Worm (Caenorhabditis elegans) whole organism, young adult: ENCODE data around the gene hpk-1.

Source experiments
- C17E4.6 ChIP-seq: fragments of 200-800 bp; sonication (Bioruptor generic); IDR thresholded peaks from 2 replicates; pipeline ENCODE4 v1.3.6; 2022; ENCODE audit warnings: missing genetic modification reagents, missing genetic modification characterization, missing compliant biosample characterization
- F57A8.1 ChIP-seq: fragments of 200-800 bp; sonication (Bioruptor generic); optimal IDR thresholded peaks from 2 replicates; lab custom pipeline; 2018; ENCODE audit warnings: mild to moderate bottlenecking, missing genetic modification characterization, moderate library complexity, missing compliant biosample characterization
- T26A5.8 ChIP-seq: sonication (generic microtip); optimal IDR thresholded peaks from 2 replicates; lab custom pipeline; 2016; ENCODE audit warnings: missing genetic modification characterization, missing compliant biosample characterization
- Y53G8AR.9 ChIP-seq: fragments of 200-800 bp; sonication (Bioruptor generic); conservative IDR thresholded peaks from 2 replicates; pipeline ENCODE4 v1.3.6; 2022; ENCODE audit warnings: missing genetic modification reagents, missing genetic modification characterization, missing compliant biosample characterization
- Y95B8A.8 ChIP-seq: fragments of 200-800 bp; sonication (Bioruptor generic); IDR thresholded peaks from 2 replicates; pipeline ENCODE4 v1.3.6; 2022; ENCODE audit warnings: missing genetic modification reagents, missing genetic modification characterization, missing compliant biosample characterization
- aptf-2 ChIP-seq: fragments of 200-800 bp; sonication (Bioruptor generic); conservative IDR thresholded peaks from 2 replicates; pipeline ENCODE4 v1.3.6; 2022; ENCODE audit warnings: missing genetic modification reagents, missing genetic modification characterization, missing compliant biosample characterization
- aptf-3 ChIP-seq: fragments of 200-800 bp; sonication (Bioruptor generic); IDR thresholded peaks from 2 replicates; pipeline ENCODE4 v1.3.6; 2022; ENCODE audit warnings: missing genetic modification characterization, missing compliant biosample characterization
- athp-1 ChIP-seq: sonication (generic microtip); optimal IDR thresholded peaks from 2 replicates; lab custom pipeline; 2017; ENCODE audit warnings: mild to moderate bottlenecking, missing genetic modification characterization, missing compliant biosample characterization
- attf-6 ChIP-seq: fragments of 200-800 bp; sonication (Bioruptor generic); IDR thresholded peaks from 2 replicates; pipeline ENCODE4 v1.3.6; 2022; ENCODE audit warnings: missing genetic modification reagents, missing genetic modification characterization, missing compliant biosample characterization
- bed-2 ChIP-seq: fragments of 200-800 bp; sonication (Bioruptor generic); IDR thresholded peaks from 2 replicates; pipeline ENCODE4 v1.3.6; 2022; ENCODE audit warnings: missing genetic modification reagents, missing genetic modification characterization, missing compliant biosample characterization
- cebp-1 ChIP-seq, 2 experiments: fragments of 200-800 bp in 1 of 2; sonication (Bioruptor generic) in 1 of 2; sonication (generic microtip) in 1 of 2; IDR thresholded peaks in 1 of 2; optimal IDR thresholded peaks in 1 of 2; 2 replicates each; pipeline versions ENCODE4 v1.3.6 to Lab custom; 2017 to 2022; ENCODE audit warnings: missing compliant biosample characterization in 2 of 2, missing genetic modification characterization in 2 of 2, mild to moderate bottlenecking in 1 of 2, missing genetic modification reagents in 1 of 2, moderate library complexity in 1 of 2
- ceh-58 ChIP-seq: fragments of 200-800 bp; sonication (Bioruptor generic); IDR thresholded peaks from 2 replicates; pipeline ENCODE4 v1.3.6; 2022; ENCODE audit warnings: missing genetic modification characterization, missing compliant biosample characterization
- ceh-79 ChIP-seq: sonication (generic microtip); optimal IDR thresholded peaks from 2 replicates; lab custom pipeline; 2017; ENCODE audit warnings: mild to moderate bottlenecking, missing genetic modification characterization, missing compliant biosample characterization
- chd-7 ChIP-seq: sonication (generic microtip); optimal IDR thresholded peaks from 2 replicates; lab custom pipeline; 2016; ENCODE audit warnings: mild to moderate bottlenecking, missing genetic modification characterization, moderate library complexity, missing compliant biosample characterization
- efl-1 ChIP-seq: fragments of 150-350 bp; optimal IDR thresholded peaks from 2 replicates; lab custom pipeline; 2014; ENCODE audit warnings: missing biosample characterization, missing genetic modification reagents, missing genetic modification characterization
- egl-18 ChIP-seq: fragments of 200-800 bp; sonication (Bioruptor generic); IDR thresholded peaks from 2 replicates; pipeline ENCODE4 v1.3.6; 2022; ENCODE audit warnings: missing genetic modification reagents, missing genetic modification characterization, missing compliant biosample characterization
- egrh-3 ChIP-seq: fragments of 200-800 bp; sonication (Bioruptor generic); IDR thresholded peaks from 2 replicates; pipeline ENCODE4 v1.3.6; 2022; ENCODE audit warnings: missing genetic modification reagents, missing genetic modification characterization, missing compliant biosample characterization
- fkh-3 ChIP-seq: sonication (generic microtip); optimal IDR thresholded peaks from 2 replicates; lab custom pipeline; 2016; ENCODE audit warnings: mild to moderate bottlenecking, missing genetic modification characterization, missing compliant biosample characterization
- hlh-12 ChIP-seq: sonication (generic microtip); optimal IDR thresholded peaks from 2 replicates; lab custom pipeline; 2016; ENCODE audit warnings: missing genetic modification characterization, missing compliant biosample characterization
- lag-1 ChIP-seq: fragments of 200-800 bp; sonication (Bioruptor generic); IDR thresholded peaks from 2 replicates; pipeline ENCODE4 v1.3.6; 2022; ENCODE audit warnings: missing genetic modification reagents, missing genetic modification characterization, missing compliant biosample characterization
- let-526 ChIP-seq: fragments of 200-800 bp; sonication (Bioruptor generic); IDR thresholded peaks from 2 replicates; pipeline ENCODE4 v1.3.6; 2022; ENCODE audit warnings: missing genetic modification reagents, missing genetic modification characterization, missing compliant biosample characterization
- lin-26 ChIP-seq: fragments of 200-800 bp; sonication (Bioruptor generic); IDR thresholded peaks from 2 replicates; pipeline ENCODE4 v1.3.6; 2022; ENCODE audit warnings: missing genetic modification reagents, missing genetic modification characterization, missing compliant biosample characterization
- lin-40 ChIP-seq: sonication (generic microtip); optimal IDR thresholded peaks from 2 replicates; lab custom pipeline; 2016; ENCODE audit warnings: missing genetic modification characterization, mild to moderate bottlenecking, missing compliant biosample characterization, missing genotype, missing genetic modification reagents
- madf-3 ChIP-seq: fragments of 200-800 bp; sonication (Bioruptor generic); IDR thresholded peaks from 2 replicates; pipeline ENCODE4 v1.3.6; 2022; ENCODE audit warnings: missing genetic modification reagents, missing genetic modification characterization, missing compliant biosample characterization
- nfyb-1 ChIP-seq: fragments of 200-800 bp; sonication (Bioruptor generic); IDR thresholded peaks from 2 replicates; pipeline ENCODE4 v1.3.6; 2022; ENCODE audit warnings: missing genetic modification reagents, missing genetic modification characterization, missing compliant biosample characterization
- nhr-120 ChIP-seq: fragments of 200-800 bp; sonication (Bioruptor generic); IDR thresholded peaks from 2 replicates; pipeline ENCODE4 v1.3.6; 2022; ENCODE audit warnings: missing genetic modification characterization, missing compliant biosample characterization
- nhr-27 ChIP-seq: fragments of 200-800 bp; sonication (Bioruptor generic); optimal IDR thresholded peaks from 2 replicates; lab custom pipeline; 2018; ENCODE audit warnings: mild to moderate bottlenecking, missing genetic modification characterization, moderate library complexity, missing compliant biosample characterization
- nhr-80 ChIP-seq: sonication (generic microtip); optimal IDR thresholded peaks from 2 replicates; lab custom pipeline; 2016; ENCODE audit warnings: missing genetic modification characterization, missing compliant biosample characterization
- nhr-90 ChIP-seq: sonication (generic microtip); optimal IDR thresholded peaks from 2 replicates; lab custom pipeline; 2016; ENCODE audit warnings: missing genotype, mild to moderate bottlenecking, missing genetic modification characterization, missing compliant biosample characterization
- pbrm-1 ChIP-seq: fragments of 200-800 bp; sonication (Bioruptor generic); IDR thresholded peaks from 2 replicates; pipeline ENCODE4 v1.3.6; 2022; ENCODE audit warnings: missing genetic modification reagents, missing genetic modification characterization, missing compliant biosample characterization
- snpc-1.1 ChIP-seq: sonication (generic microtip); optimal IDR thresholded peaks from 2 replicates; lab custom pipeline; 2017; ENCODE audit warnings: missing genetic modification characterization, mild to moderate bottlenecking, missing compliant biosample characterization, antibody characterized with exemption, moderate library complexity, missing genotype, missing genetic modification reagents; ENCODE audit not compliant: insufficient read depth
- snpc-1.3 ChIP-seq: sonication (generic microtip); optimal IDR thresholded peaks from 2 replicates; lab custom pipeline; 2017; ENCODE audit warnings: missing genetic modification characterization, mild to moderate bottlenecking, missing compliant biosample characterization, antibody characterized with exemption, moderate library complexity, missing genotype, missing genetic modification reagents; ENCODE audit not compliant: insufficient read depth
- snpc-4 ChIP-seq, 5 experiments: fragments of 150-350 bp in 1 of 5; sonication (generic microtip) in 4 of 5; optimal IDR thresholded peaks; 2 replicates each; lab custom pipeline; 2014 to 2018; ENCODE audit warnings: missing genetic modification characterization in 5 of 5, missing biosample characterization in 3 of 5, antibody characterized with exemption in 2 of 5, mild to moderate bottlenecking in 2 of 5, missing compliant biosample characterization in 2 of 5, missing genotype in 2 of 5, moderate library complexity in 2 of 5, missing genetic modification reagents in 1 of 5
- sptf-2 ChIP-seq: fragments of 200-800 bp; sonication (Bioruptor generic); optimal IDR thresholded peaks from 2 replicates; lab custom pipeline; 2018; ENCODE audit warnings: mild to moderate bottlenecking, missing genetic modification characterization, missing compliant biosample characterization
- tbp1 ChIP-seq: fragments of 200-800 bp; sonication (Bioruptor generic); optimal IDR thresholded peaks from 2 replicates; lab custom pipeline; 2018; ENCODE audit warnings: mild to moderate bottlenecking, missing genetic modification characterization, missing compliant biosample characterization
- unc-130 ChIP-seq: sonication (generic microtip); optimal IDR thresholded peaks from 2 replicates; lab custom pipeline; 2016; ENCODE audit warnings: missing genetic modification reagents, missing genetic modification characterization, missing compliant biosample characterization
- xnd-1 ChIP-seq: sonication (generic microtip); optimal IDR thresholded peaks from 2 replicates; lab custom pipeline; 2016; ENCODE audit warnings: missing genotype, missing genetic modification reagents, missing genetic modification characterization, missing compliant biosample characterization
- ztf-6 ChIP-seq: fragments of 200-800 bp; sonication (Bioruptor generic); IDR thresholded peaks from 2 replicates; pipeline ENCODE4 v1.3.6; 2022; ENCODE audit warnings: missing genetic modification reagents, missing genetic modification characterization, missing compliant biosample characterization

hpk-1 gene

DNA sequence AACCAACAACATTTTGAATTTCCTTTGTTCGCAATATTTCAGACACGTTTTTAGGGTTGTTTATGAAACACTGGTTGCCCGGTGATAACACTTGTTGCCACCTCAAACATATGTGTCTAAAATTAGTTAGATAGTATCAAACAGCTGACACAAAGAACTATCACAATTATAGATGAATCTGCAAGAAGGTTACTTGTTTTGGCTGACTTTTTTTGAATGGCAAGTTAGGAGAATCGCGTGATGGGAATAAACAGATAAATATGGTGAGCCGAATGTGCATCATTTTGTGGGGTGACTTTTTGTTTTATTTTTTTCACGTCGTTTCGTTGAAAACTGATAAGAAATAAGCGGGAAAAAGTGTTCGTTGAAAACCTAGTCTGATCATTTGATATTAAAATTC, 28.0 kb upstream of the hpk-1 start (continued):
- TF ChIP-seq snpc-4 (GFP tag; optimal IDR thresholded peaks at IDR 0.05; lab: Kevin White, UChicago) (no peak), snpc-4 (tag; optimal IDR thresholded peaks at IDR 0.05; lab: Kevin White, UChicago) (no peak), bed-2 (GFP tag; lab: Robert Waterston, UW) (no peak), egl-18 (GFP tag; lab: Robert Waterston, UW) (no peak), hlh-12 (tag; lab: Kevin White, UChicago) (no peak), nhr-27 (tag; lab: Kevin White, UChicago) (no peak), nhr-90 (tag; lab: Kevin White, UChicago) (no peak), chd-7 (tag; lab: Kevin White, UChicago) (peak; percentile 1), let-526 (no peak), sptf-2 (GFP tag; lab: Kevin White, UChicago) (no peak), athp-1 (tag; lab: Kevin White, UChicago) (no peak), ceh-79 (no peak), attf-6 (GFP tag; lab: Robert Waterston, UW) (no peak), nhr-80 (tag; lab: Kevin White, UChicago) (peak; percentile 87), pbrm-1 (no peak), egrh-3 (no peak), efl-1 (GFP tag; lab: Kevin White, UChicago) (no peak), lin-40 (no peak), tbp1 (no peak), nfyb-1 (GFP tag; lab: Robert Waterston, UW) (0 out of 2 replicates have a peak, but pooled peaks have one; percentile 15), lin-26 (GFP tag; lab: Robert Waterston, UW) (peak; percentile 33; the same call in 1 of the 2 replicates), madf-3 (GFP tag; lab: Robert Waterston, UW) (no peak)
- TF ChIP-seq, all 124 proteins: peak for 8

DNA sequence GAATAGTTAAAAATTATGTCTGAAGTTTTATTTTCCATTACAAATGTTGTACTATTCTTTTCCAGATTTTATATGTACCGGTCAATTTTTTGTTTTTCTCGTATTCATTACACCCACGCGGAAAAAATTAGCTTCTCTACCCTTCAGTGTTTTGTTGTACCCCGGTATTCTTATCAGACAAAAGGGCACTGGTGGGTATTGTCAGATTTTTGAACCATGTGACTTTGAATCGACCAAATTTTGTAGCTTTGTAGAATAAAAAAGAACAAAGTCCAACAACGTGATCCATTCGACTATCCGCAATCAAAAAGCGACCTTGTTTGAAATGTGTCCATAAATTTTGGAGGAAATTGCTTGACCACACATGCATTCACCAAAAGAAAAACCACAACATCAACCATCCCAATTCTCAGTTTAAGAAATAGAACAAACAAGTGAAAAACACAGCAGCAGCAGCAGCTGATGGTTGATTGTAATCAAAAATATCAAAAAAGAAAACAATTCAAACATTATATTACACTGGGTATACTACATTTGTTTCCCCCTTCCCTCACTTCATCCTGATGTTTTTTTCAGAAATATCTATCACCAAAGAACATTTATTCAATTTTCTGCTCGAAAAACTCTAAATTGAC, 27.5 kb upstream of the hpk-1 start:
- TF ChIP-seq snpc-1.3 (tag; lab: Kevin White, UChicago) (no peak), Y53G8AR.9 (GFP tag; lab: Robert Waterston, UW) (0 out of 2 replicates have a peak, but pooled peaks have one; percentile 35)

DNA sequence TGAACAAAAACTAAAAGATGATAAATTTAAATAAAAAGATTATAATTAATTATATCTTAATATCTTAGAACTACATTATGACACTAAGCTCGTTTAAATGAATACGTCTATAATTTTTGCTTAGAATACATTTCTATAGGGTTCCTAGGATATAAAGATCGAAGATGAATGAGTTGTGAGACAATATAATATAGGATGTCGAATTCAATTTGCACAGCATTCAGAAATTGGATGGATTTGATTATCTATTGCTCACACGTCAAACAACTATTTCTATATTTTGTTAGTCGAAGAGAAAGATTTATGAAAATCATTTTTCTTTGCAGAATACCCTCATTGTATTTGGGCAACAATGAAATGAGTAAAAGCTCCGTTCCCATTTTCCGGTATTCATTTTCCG, 21.9 kb upstream of the hpk-1 start:
- TF ChIP-seq chd-7 (tag; lab: Kevin White, UChicago) (no peak), nfyb-1 (GFP tag; lab: Robert Waterston, UW) (no peak), Y95B8A.8 (GFP tag; lab: Robert Waterston, UW) (no peak), unc-130 (GFP tag; lab: Kevin White, UChicago) (no peak), madf-3 (GFP tag; lab: Robert Waterston, UW) (no peak)

DNA sequence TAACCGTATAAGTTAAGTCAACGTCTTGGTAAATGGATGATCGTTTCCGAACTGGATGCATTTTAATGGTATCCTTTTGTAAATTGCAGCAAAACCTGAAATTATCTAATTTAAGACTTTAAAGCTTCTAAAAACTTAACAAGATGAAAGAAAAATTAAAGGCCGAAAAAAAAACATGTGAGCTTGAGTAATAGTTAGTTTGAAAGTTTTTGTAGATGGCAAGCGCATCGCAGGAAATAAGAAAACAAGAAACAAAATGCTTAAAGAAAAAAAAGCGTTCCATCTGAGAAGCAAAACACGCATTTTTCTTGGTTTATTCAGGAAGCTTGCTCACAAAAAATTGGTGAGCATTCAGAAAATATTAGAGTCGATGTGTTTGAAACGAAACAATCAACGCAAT, 18.7 kb upstream of the hpk-1 start, which contains the start of gene rab-37:
Gene rab-37, minus strand, starts transcription at position 101 of the 400 bp plus-strand sequence.
- TF ChIP-seq nhr-120 (GFP tag; lab: Robert Waterston, UW) = no peak

DNA sequence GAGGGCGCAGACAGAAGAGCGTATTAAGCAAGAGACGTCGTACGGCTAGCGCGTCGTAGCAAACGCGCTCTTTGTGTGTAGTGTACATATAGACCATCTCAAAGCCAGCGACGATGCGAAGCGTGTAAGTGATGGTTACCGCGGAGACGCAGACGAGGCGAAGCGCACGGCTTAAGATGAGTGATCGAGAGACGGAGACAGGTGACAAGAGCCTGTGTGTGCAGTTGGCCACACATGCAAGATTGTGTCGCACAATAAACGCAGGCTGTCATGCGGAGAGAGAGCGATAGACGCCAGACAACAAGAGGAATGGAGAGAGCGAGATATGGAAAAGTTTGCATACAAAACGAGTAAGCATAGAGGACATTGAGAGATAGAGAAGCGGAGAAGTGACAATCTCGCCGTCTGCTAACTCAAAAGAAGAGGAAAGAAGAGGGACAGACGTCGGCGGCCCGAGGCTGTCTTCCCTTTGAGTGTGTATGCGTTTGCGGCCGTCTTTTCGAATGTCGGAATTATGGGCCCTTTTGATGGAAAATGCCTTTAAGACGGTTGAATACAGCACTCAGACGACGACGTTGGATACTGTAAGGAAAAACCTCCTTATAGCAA, 5.8 kb upstream of the hpk-1 start:
- TF ChIP-seq ceh-58 (GFP tag; lab: Robert Waterston, UW) (no peak), cebp-1 (GFP tag; IDR thresholded peaks at IDR 0.05; lab: Robert Waterston, UW) (0 out of 2 replicates have a peak, but pooled peaks have one; percentile 27), cebp-1 (tag; optimal IDR thresholded peaks at IDR 0.05; lab: Kevin White, UChicago) (peak; percentile 86), snpc-4 (GFP tag; optimal IDR thresholded peaks at IDR 0.05; lab: Kevin White, UChicago) (peak; percentile 42), snpc-4 (tag; optimal IDR thresholded peaks at IDR 0.05; lab: Kevin White, UChicago) (peak in 3 of 4 experiments; percentile 40 to 73 (median 45)), T26A5.8 (no peak), C17E4.6 (no peak), unc-130 (GFP tag; lab: Kevin White, UChicago) (no peak), F57A8.1 (GFP tag; lab: Kevin White, UChicago) (no peak), aptf-2 (no peak), fkh-3 (tag; lab: Kevin White, UChicago) (no peak), snpc-1.1 (tag; lab: Kevin White, UChicago) (no peak), ztf-6 (GFP tag; lab: Robert Waterston, UW) (no peak), aptf-3 (GFP tag; lab: Robert Waterston, UW) (no peak), lag-1 (no peak), xnd-1 (tag; lab: Kevin White, UChicago) (no peak), ceh-79 (no peak), tbp1 (peak; percentile 39)
